Fruit fly (Drosophila melanogaster): ENCODE data around the gene CG2201.

The CG2201 gene

dm6 chr2L:21623685-21624471, at the start of gene CG2201:
Gene CG2201, minus strand, starts transcription at chr2L:21624080.
- TF ChIP-seq Eip74EF (GFP tag; optimal IDR thresholded peaks at IDR 0.05) (peak in 1 of 2 experiments; percentile 40), tin (GFP tag; optimal IDR thresholded peaks at IDR 0.05) (no peak), CG6654 (GFP tag; optimal IDR thresholded peaks at IDR 0.05) (no peak), Antp (GFP tag; optimal IDR thresholded peaks at IDR 0.05) (no peak), p53 (GFP tag; optimal IDR thresholded peaks at IDR 0.05) (no peak), CG10959 (GFP tag; IDR thresholded peaks at IDR 0.05) (no peak), wek (GFP tag; optimal IDR thresholded peaks at IDR 0.05) (peak; percentile 58), Nf-YB (GFP tag; optimal IDR thresholded peaks at IDR 0.05) (no peak), hb (GFP tag; IDR thresholded peaks at IDR 0.05; ENCODE audit: partially characterized antibody) (no peak), NC2α (GFP tag; optimal IDR thresholded peaks at IDR 0.05) (no peak), slp2 (GFP tag; optimal IDR thresholded peaks at IDR 0.05) (no peak), CG11696 (GFP tag; IDR thresholded peaks at IDR 0.05) (0 out of 2 replicates have a peak, but pooled peaks have one; percentile 31), CG4617 (GFP tag; optimal IDR thresholded peaks at IDR 0.05; ENCODE audit: borderline replicate concordance) (peak; percentile 14), phol (tag; optimal IDR thresholded peaks at IDR 0.05) (peak; percentile 33), Lim3 (GFP tag; IDR thresholded peaks at IDR 0.05) (no peak), pb (GFP tag; optimal IDR thresholded peaks at IDR 0.05) (no peak), CG13123 (GFP tag; optimal IDR thresholded peaks at IDR 0.05) (no peak), CG17568 (GFP tag; optimal IDR thresholded peaks at IDR 0.05) (peak; percentile 58), CG7745 (tag; optimal IDR thresholded peaks at IDR 0.05) (no peak), lola (GFP tag; optimal IDR thresholded peaks at IDR 0.05) (peak in 1 of 3 experiments; percentile 24), CG42726 (GFP tag; IDR thresholded peaks at IDR 0.05; ENCODE audit: partially characterized antibody) (no peak), Max (GFP tag; optimal IDR thresholded peaks at IDR 0.05) (no peak), ewg (GFP tag; optimal IDR thresholded peaks at IDR 0.05) (peak; percentile 49), CG11695 (GFP tag; IDR thresholded peaks at IDR 0.05) (no peak; the same call in 2 of the 3 replicates), Taf1 (GFP tag; IDR thresholded peaks at IDR 0.05) (no peak), CG31365 (tag; optimal IDR thresholded peaks at IDR 0.05) (no peak), Fer3 (tag; optimal IDR thresholded peaks at IDR 0.05) (peak; percentile 20), CG1792 (GFP tag; optimal IDR thresholded peaks at IDR 0.05) (no peak), unpg (GFP tag; optimal IDR thresholded peaks at IDR 0.05) (peak; percentile 54), CG16813 (GFP tag; IDR thresholded peaks at IDR 0.05; ENCODE audit: partially characterized antibody) (no peak), CG2129 (GFP tag; IDR thresholded peaks at IDR 0.05; ENCODE audit: partially characterized antibody) (no peak), pnt (GFP tag; optimal IDR thresholded peaks at IDR 0.05) (no peak), onecut (GFP tag; IDR thresholded peaks at IDR 0.05) (0 out of 2 replicates have a peak, but pooled peaks have one; percentile 13), HLHmδ (GFP tag; optimal IDR thresholded peaks at IDR 0.05) (no peak), stwl (tag; optimal IDR thresholded peaks at IDR 0.05) (peak; percentile 48), CG13894 (tag; optimal IDR thresholded peaks at IDR 0.05) (peak; percentile 68), dm (GFP tag; optimal IDR thresholded peaks at IDR 0.05) (no peak), Ravus (GFP tag; IDR thresholded peaks at IDR 0.05) (no peak; the same call in 1 of the 2 replicates), gce (GFP tag; IDR thresholded peaks at IDR 0.05) (0 out of 3 replicates have a peak, but pooled peaks have one; percentile 47), bigmax (GFP tag; optimal IDR thresholded peaks at IDR 0.05) (no peak), pum (GFP tag; optimal IDR thresholded peaks at IDR 0.05) (no peak), Bteb2 (GFP tag; optimal IDR thresholded peaks at IDR 0.05) (peak; percentile 5), CG3847 (GFP tag; IDR thresholded peaks at IDR 0.05) (no peak), CG7963 (GFP tag; IDR thresholded peaks at IDR 0.05; ENCODE audit: partially characterized antibody) (no peak), Myb (GFP tag; optimal IDR thresholded peaks at IDR 0.05) (no peak), dan (GFP tag; IDR thresholded peaks at IDR 0.05) (no peak), gcm (GFP tag; optimal IDR thresholded peaks at IDR 0.05) (peak; percentile 61), CG10979 (tag; optimal IDR thresholded peaks at IDR 0.05) (peak; percentile 25)

Measured in whole organism, embryonic.